Worm (Caenorhabditis elegans) whole organism, L1 larva: Measurements from ENCODE around the gene isy-1.

Experiments used
- C16A3.4 ChIP-seq: fragments of 150-350 bp; optimal IDR thresholded peaks from 2 replicates; lab custom pipeline; 2014; ENCODE audit warnings: missing biosample characterization, missing genetic modification characterization
- C34B4.2 ChIP-seq: sonication (generic microtip); optimal IDR thresholded peaks from 2 replicates; lab custom pipeline; 2017; ENCODE audit warnings: mild to moderate bottlenecking, missing genetic modification characterization, missing compliant biosample characterization
- Y116A8C.19 ChIP-seq: sonication (generic microtip); optimal IDR thresholded peaks from 2 replicates; lab custom pipeline; 2016; ENCODE audit warnings: missing compliant biosample characterization, missing genetic modification characterization, borderline replicate concordance
- aha-1 ChIP-seq: fragments of 150-350 bp; optimal IDR thresholded peaks from 2 replicates; lab custom pipeline; 2014; ENCODE audit warnings: missing biosample characterization, missing genetic modification characterization
- aly-2 ChIP-seq: fragments of 150-350 bp; optimal IDR thresholded peaks from 2 replicates; lab custom pipeline; 2014; ENCODE audit warnings: missing biosample characterization, missing genetic modification characterization
- ceh-90 ChIP-seq: sonication (generic microtip); optimal IDR thresholded peaks from 2 replicates; lab custom pipeline; 2016; ENCODE audit warnings: missing genetic modification characterization, missing compliant biosample characterization
- dsc-1 ChIP-seq: sonication (generic microtip); optimal IDR thresholded peaks from 2 replicates; lab custom pipeline; 2016; ENCODE audit warnings: mild to moderate bottlenecking, missing genetic modification characterization, missing compliant biosample characterization
- efl-1 ChIP-seq, 4 experiments: fragments of 150-350 bp; optimal IDR thresholded peaks in 3 of 4; peaks in 1 of 4; 1 replicate in 1 of 4; 2 replicates in 3 of 4; lab custom pipeline; 2014; ENCODE audit warnings: missing biosample characterization in 2 of 4, missing genetic modification characterization in 2 of 4, missing genetic modification reagents in 2 of 4
- efl-3 ChIP-seq: fragments of 200-800 bp; sonication (Bioruptor generic); optimal IDR thresholded peaks from 2 replicates; lab custom pipeline; 2018; ENCODE audit warnings: mild to moderate bottlenecking, missing genetic modification characterization, missing compliant biosample characterization
- elt-2 ChIP-seq: sonication (generic microtip); optimal IDR thresholded peaks from 2 replicates; lab custom pipeline; 2016; ENCODE audit warnings: missing genetic modification characterization, mild to moderate bottlenecking, inconsistent platforms, missing compliant biosample characterization, missing genetic modification reagents
- ets-5 ChIP-seq: fragments of 200-800 bp; sonication (Bioruptor generic); IDR thresholded peaks from 2 replicates; pipeline ENCODE4 v1.3.6; 2022; ENCODE audit warnings: missing genetic modification characterization, missing compliant biosample characterization
- fkh-10 ChIP-seq: sonication (generic microtip); optimal IDR thresholded peaks from 2 replicates; lab custom pipeline; 2017; ENCODE audit warnings: missing biosample characterization, missing genetic modification reagents, missing genetic modification characterization
- fkh-4 ChIP-seq: sonication (generic microtip); optimal IDR thresholded peaks from 2 replicates; lab custom pipeline; 2016; ENCODE audit warnings: missing compliant biosample characterization, missing genetic modification characterization, borderline replicate concordance
- fos-1 ChIP-seq: fragments of 150-350 bp; optimal IDR thresholded peaks from 2 replicates; lab custom pipeline; 2014; ENCODE audit warnings: missing biosample characterization, missing genetic modification characterization
- hlh-17 ChIP-seq: fragments of 200-800 bp; sonication (Bioruptor generic); optimal IDR thresholded peaks from 2 replicates; lab custom pipeline; 2018; ENCODE audit warnings: missing genetic modification characterization, mild to moderate bottlenecking, missing compliant biosample characterization, moderate library complexity, borderline replicate concordance
- isw-1 ChIP-seq: fragments of 200-800 bp; sonication (Bioruptor generic); IDR thresholded peaks from 2 replicates; pipeline ENCODE4 v1.3.6; 2022; ENCODE audit warnings: missing genetic modification characterization, missing compliant biosample characterization
- jun-1 ChIP-seq: fragments of 150-350 bp; optimal IDR thresholded peaks from 2 replicates; lab custom pipeline; 2014; ENCODE audit warnings: missing biosample characterization, missing genetic modification reagents, missing genetic modification characterization
- lin-39 ChIP-seq: fragments of 150-350 bp; optimal IDR thresholded peaks from 2 replicates; lab custom pipeline; 2014; ENCODE audit warnings: missing biosample characterization, missing genetic modification reagents, missing genetic modification characterization
- mab-9 ChIP-seq: fragments of 200-800 bp; sonication (Bioruptor generic); IDR thresholded peaks from 2 replicates; pipeline ENCODE4 v1.3.6; 2022; ENCODE audit warnings: missing genetic modification reagents, missing genetic modification characterization, missing compliant biosample characterization
- mef-2 ChIP-seq: fragments of 150-350 bp; optimal IDR thresholded peaks from 2 replicates; lab custom pipeline; 2014; ENCODE audit warnings: missing biosample characterization, missing genetic modification characterization
- nhr-12 ChIP-seq: sonication (generic microtip); optimal IDR thresholded peaks from 2 replicates; lab custom pipeline; 2017; ENCODE audit warnings: missing biosample characterization, missing genetic modification characterization
- nhr-20 ChIP-seq: sonication (generic microtip); optimal IDR thresholded peaks from 2 replicates; lab custom pipeline; 2016; ENCODE audit warnings: mild to moderate bottlenecking, missing genetic modification characterization, missing compliant biosample characterization
- nhr-237 ChIP-seq: fragments of 150-350 bp; optimal IDR thresholded peaks from 2 replicates; lab custom pipeline; 2014; ENCODE audit warnings: missing biosample characterization, missing genetic modification characterization
- nhr-28 ChIP-seq: fragments of 150-350 bp; optimal IDR thresholded peaks from 2 replicates; lab custom pipeline; 2014; ENCODE audit warnings: missing biosample characterization, missing genetic modification characterization
- nhr-47 ChIP-seq: sonication (generic microtip); optimal IDR thresholded peaks from 2 replicates; lab custom pipeline; 2016; ENCODE audit warnings: mild to moderate bottlenecking, missing genetic modification characterization, moderate library complexity, missing compliant biosample characterization
- nhr-77 ChIP-seq: fragments of 150-350 bp; optimal IDR thresholded peaks from 2 replicates; lab custom pipeline; 2014; ENCODE audit warnings: missing biosample characterization, missing genetic modification characterization
- nhr-84 ChIP-seq: sonication (generic microtip); optimal IDR thresholded peaks from 2 replicates; lab custom pipeline; 2017; ENCODE audit warnings: missing biosample characterization, missing genetic modification characterization
- pag-3 ChIP-seq: sonication (generic microtip); optimal IDR thresholded peaks from 2 replicates; lab custom pipeline; 2017; ENCODE audit warnings: missing genetic modification characterization, mild to moderate bottlenecking, missing compliant biosample characterization, antibody characterized with exemption, borderline replicate concordance; ENCODE audit not compliant: insufficient read depth
- pqm-1 ChIP-seq: sonication (generic microtip); optimal IDR thresholded peaks from 3 replicates; lab custom pipeline; 2017; ENCODE audit warnings: missing biosample characterization, missing genetic modification characterization
- rnt-1 ChIP-seq: sonication (generic microtip); optimal IDR thresholded peaks from 2 replicates; lab custom pipeline; 2016; ENCODE audit warnings: mild to moderate bottlenecking, missing genetic modification characterization, moderate library complexity, missing compliant biosample characterization
- skn-1 ChIP-seq: fragments of 150-350 bp; optimal IDR thresholded peaks from 2 replicates; lab custom pipeline; 2014; ENCODE audit warnings: missing biosample characterization, missing genetic modification characterization
- tbx-2 ChIP-seq: sonication (generic microtip); optimal IDR thresholded peaks from 2 replicates; lab custom pipeline; 2016; ENCODE audit warnings: missing genetic modification characterization, missing compliant biosample characterization
- zag-1 ChIP-seq: fragments of 150-350 bp; optimal IDR thresholded peaks from 2 replicates; lab custom pipeline; 2014; ENCODE audit warnings: missing biosample characterization, missing genetic modification characterization

The isy-1 gene

DNA sequence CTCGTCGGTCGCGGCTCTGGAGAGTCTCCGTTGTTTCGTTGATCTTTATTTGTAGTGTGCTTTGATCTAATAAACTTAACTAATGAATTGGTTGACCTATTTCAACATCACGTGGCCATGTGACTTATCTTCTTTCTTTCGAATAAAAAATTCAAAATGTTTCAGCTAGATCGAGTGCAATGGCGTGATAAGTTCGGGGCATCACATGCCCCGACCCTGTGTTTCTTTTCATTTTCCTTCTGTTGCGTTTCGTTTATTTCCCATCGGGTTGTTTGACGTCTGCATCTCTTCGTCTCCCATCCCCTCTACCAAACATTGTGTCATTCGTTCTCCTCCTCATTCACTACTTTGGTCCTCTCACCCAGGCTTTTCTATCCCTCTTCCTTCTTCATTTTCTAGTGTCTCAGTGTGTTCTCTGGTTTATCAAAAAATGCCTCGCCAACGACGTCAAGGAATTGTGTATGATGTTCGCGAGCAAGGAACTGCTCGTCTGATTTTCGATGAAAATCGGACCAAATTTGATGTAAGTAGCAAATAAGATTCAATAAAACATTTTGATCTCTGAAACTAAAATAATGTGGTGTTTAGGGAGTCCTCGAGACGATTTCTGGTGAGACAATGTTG is 48.7 kb downstream of the isy-1 start, which contains the start of gene F17C11.4 (continued):
- TF ChIP-seq hlh-17 (GFP tag; lab: Kevin White, UChicago) (no peak), nhr-237 (tag; lab: Kevin White, UChicago) (no peak), efl-1 (optimal IDR thresholded peaks at IDR 0.05; lab: Kevin White, UChicago) (peak; percentile 43 to 51), efl-1 (GFP tag; optimal IDR thresholded peaks at IDR 0.05 in 1 of 2; lab: Kevin White, UChicago) (peak; percentile 43 to 94), Y116A8C.19 (tag; lab: Kevin White, UChicago) (no peak), fkh-4 (tag; lab: Kevin White, UChicago) (no peak), nhr-47 (tag; lab: Kevin White, UChicago) (peak; percentile 83), dsc-1 (peak; percentile 67), aly-2 (tag; lab: Kevin White, UChicago) (no peak), nhr-20 (peak; percentile 97), lin-39 (tag; lab: Kevin White, UChicago) (peak; percentile 81), skn-1 (tag; lab: Kevin White, UChicago) (peak; percentile 35), mab-9 (peak; percentile 54; the same call in 1 of the 2 replicates), mef-2 (peak; percentile 62), elt-2 (tag; lab: Kevin White, UChicago) (peak; percentile 75), nhr-77 (tag; lab: Kevin White, UChicago) (peak; percentile 2), tbx-2 (tag; lab: Kevin White, UChicago) (peak; percentile 88), ceh-90 (tag; lab: Kevin White, UChicago) (no peak), ets-5 (no peak), nhr-28 (no peak), pqm-1 (no peak), fkh-10 (GFP tag; lab: Kevin White, UChicago) (peak; percentile 35), fos-1 (tag; lab: Kevin White, UChicago) (peak; percentile 47), jun-1 (tag; lab: Kevin White, UChicago) (peak; percentile 64), isw-1 (GFP tag; lab: Robert Waterston, UW) (peak; percentile 12; the same call in 1 of the 2 replicates), pag-3 (tag; lab: Kevin White, UChicago) (peak; percentile 70), efl-3 (GFP tag; lab: Kevin White, UChicago) (no peak), nhr-12 (tag; lab: Kevin White, UChicago) (no peak), nhr-84 (tag; lab: Kevin White, UChicago) (no peak), C16A3.4 (tag; lab: Kevin White, UChicago) (peak; percentile 66), C34B4.2 (no peak), rnt-1 (tag; lab: Kevin White, UChicago) (peak; percentile 77), aha-1 (tag; lab: Kevin White, UChicago) (no peak), zag-1 (no peak)
